Worm (Caenorhabditis elegans) whole organism, L4 larva: ENCODE measurements around the gene vit-5.

ENCODE experiments used
- aly-2 ChIP-seq: sonication (generic microtip); optimal IDR thresholded peaks from 2 replicates; lab custom pipeline; 2018; ENCODE audit warnings: missing biosample characterization, missing genetic modification characterization
- fos-1 ChIP-seq: fragments of 150-350 bp; optimal IDR thresholded peaks from 2 replicates; lab custom pipeline; 2014; ENCODE audit warnings: missing biosample characterization, missing genetic modification characterization
- mdl-1 ChIP-seq, 2 experiments: fragments of 150-350 bp in 1 of 2; sonication (generic microtip) in 1 of 2; optimal IDR thresholded peaks; 2 replicates each; lab custom pipeline; 2014 to 2017; ENCODE audit warnings: missing biosample characterization in 2 of 2, missing genetic modification characterization in 2 of 2
- snpc-4 ChIP-seq: fragments of 150-350 bp; optimal IDR thresholded peaks from 2 replicates; lab custom pipeline; 2014; ENCODE audit warnings: missing biosample characterization, missing genetic modification characterization

ce11 chrX:3419084-3419483, 15.8 kb downstream of the vit-5 start, which contains the start of gene C04F6.7:
- TF ChIP-seq mdl-1 (tag; optimal IDR thresholded peaks at IDR 0.05; lab: Kevin White, UChicago) (no peak), aly-2 (tag; lab: Kevin White, UChicago) (no peak), fos-1 (tag; lab: Kevin White, UChicago) (no peak), snpc-4 (tag; lab: Kevin White, UChicago) (no peak)
